Worm (Caenorhabditis elegans) whole organism, L4 larva: ENCODE results near the gene T01C8.3.

Experiments used
- F26F4.8 ChIP-seq: fragments of 200-800 bp; sonication (Bioruptor generic); conservative IDR thresholded peaks from 2 replicates; pipeline ENCODE4 v1.3.6; 2022; ENCODE audit warnings: missing genetic modification characterization, missing compliant biosample characterization
- F37D6.2 ChIP-seq: sonication (generic microtip); optimal IDR thresholded peaks from 2 replicates; lab custom pipeline; 2016; ENCODE audit warnings: mild to moderate bottlenecking, missing genetic modification characterization, missing compliant biosample characterization
- Y105C5A.15 ChIP-seq: fragments of 200-800 bp; sonication (Bioruptor generic); IDR thresholded peaks from 2 replicates; pipeline ENCODE4 v1.3.6; 2022; ENCODE audit warnings: missing genetic modification characterization, missing compliant biosample characterization
- Y5F2A.4 ChIP-seq: fragments of 200-800 bp; sonication (Bioruptor generic); optimal IDR thresholded peaks from 2 replicates; lab custom pipeline; 2018; ENCODE audit warnings: mild to moderate bottlenecking, missing genetic modification characterization, missing compliant biosample characterization
- aha-1 ChIP-seq: fragments of 150-350 bp; peaks from one replicate; lab custom pipeline; 2014; ENCODE audit warnings: missing biosample characterization, missing genetic modification characterization
- ceh-20 ChIP-seq: fragments of 200-800 bp; sonication (Bioruptor generic); IDR thresholded peaks from 2 replicates; pipeline ENCODE4 v1.3.6; 2022; ENCODE audit warnings: missing genetic modification reagents, missing genetic modification characterization, missing compliant biosample characterization
- ceh-28 ChIP-seq: fragments of 150-350 bp; optimal IDR thresholded peaks from 2 replicates; lab custom pipeline; 2014; ENCODE audit warnings: missing biosample characterization, missing genetic modification reagents, missing genetic modification characterization
- ceh-44 ChIP-seq: fragments of 200-800 bp; sonication (Bioruptor generic); IDR thresholded peaks from 2 replicates; pipeline ENCODE4 v1.3.6; 2022; ENCODE audit warnings: missing genetic modification reagents, missing genetic modification characterization, missing compliant biosample characterization
- cey-2 ChIP-seq: sonication (generic microtip); optimal IDR thresholded peaks from 3 replicates; lab custom pipeline; 2017; ENCODE audit warnings: missing genetic modification characterization, mild to moderate bottlenecking, missing compliant biosample characterization, antibody characterized with exemption, borderline replicate concordance; ENCODE audit not compliant: insufficient read depth
- dmd-6 ChIP-seq: fragments of 200-800 bp; sonication (Bioruptor generic); IDR thresholded peaks from 2 replicates; pipeline ENCODE4 v1.3.6; 2022; ENCODE audit warnings: missing genetic modification reagents, missing genetic modification characterization, missing compliant biosample characterization
- dpl-1 ChIP-seq: fragments of 150-350 bp; optimal IDR thresholded peaks from 2 replicates; lab custom pipeline; 2014; ENCODE audit warnings: missing biosample characterization, missing genetic modification reagents, missing genetic modification characterization
- fos-1 ChIP-seq: fragments of 150-350 bp; optimal IDR thresholded peaks from 2 replicates; lab custom pipeline; 2014; ENCODE audit warnings: missing biosample characterization, missing genetic modification characterization
- gei-8 ChIP-seq: fragments of 200-800 bp; sonication (Bioruptor generic); optimal IDR thresholded peaks from 2 replicates; lab custom pipeline; 2018; ENCODE audit warnings: mild to moderate bottlenecking, missing genetic modification characterization, missing compliant biosample characterization
- hlh-30 ChIP-seq: sonication (generic microtip); optimal IDR thresholded peaks from 2 replicates; lab custom pipeline; 2017; ENCODE audit warnings: antibody characterized with exemption, mild to moderate bottlenecking, missing genetic modification characterization, missing compliant biosample characterization; ENCODE audit not compliant: insufficient read depth
- hmg-1.1 ChIP-seq: fragments of 200-800 bp; sonication (Bioruptor generic); IDR thresholded peaks from 2 replicates; pipeline ENCODE4 v1.3.6; 2022; ENCODE audit warnings: missing genetic modification reagents, missing genetic modification characterization, missing compliant biosample characterization
- lin-13 ChIP-seq: fragments of 150-350 bp; optimal IDR thresholded peaks from 2 replicates; lab custom pipeline; 2014; ENCODE audit warnings: missing biosample characterization, missing genetic modification reagents, missing genetic modification characterization
- lin-38 ChIP-seq: fragments of 200-800 bp; sonication (Bioruptor generic); IDR thresholded peaks from 2 replicates; pipeline ENCODE4 v1.3.6; 2022; ENCODE audit warnings: missing genetic modification reagents, missing genetic modification characterization, missing compliant biosample characterization
- lin-39 ChIP-seq: fragments of 150-350 bp; optimal IDR thresholded peaks from 2 replicates; lab custom pipeline; 2014; ENCODE audit warnings: missing biosample characterization, missing genetic modification reagents, missing genetic modification characterization
- lsy-2 ChIP-seq, 2 experiments: fragments of 150-350 bp in 1 of 2; sonication (generic microtip) in 1 of 2; optimal IDR thresholded peaks; 2 replicates each; lab custom pipeline; 2014 to 2017; ENCODE audit warnings: missing biosample characterization in 2 of 2, missing genetic modification characterization in 2 of 2
- madf-9 ChIP-seq: fragments of 200-800 bp; sonication (Bioruptor generic); conservative IDR thresholded peaks from 2 replicates; pipeline ENCODE4 v1.3.6; 2022; ENCODE audit warnings: missing genetic modification reagents, missing genetic modification characterization, missing compliant biosample characterization
- mdl-1 ChIP-seq, 2 experiments: fragments of 150-350 bp in 1 of 2; sonication (generic microtip) in 1 of 2; optimal IDR thresholded peaks; 2 replicates each; lab custom pipeline; 2014 to 2017; ENCODE audit warnings: missing biosample characterization in 2 of 2, missing genetic modification characterization in 2 of 2
- mdt-29 ChIP-seq: fragments of 200-800 bp; sonication (Bioruptor generic); IDR thresholded peaks from 2 replicates; pipeline ENCODE4 v1.3.6; 2022; ENCODE audit warnings: missing genetic modification reagents, missing genetic modification characterization, missing compliant biosample characterization
- mep-1 ChIP-seq: fragments of 150-350 bp; sonication (generic microtip); optimal IDR thresholded peaks from 3 replicates; lab custom pipeline; 2014; ENCODE audit warnings: missing biosample characterization, missing genetic modification characterization
- nhr-10 ChIP-seq: fragments of 150-350 bp; optimal IDR thresholded peaks from 2 replicates; lab custom pipeline; 2014; ENCODE audit warnings: missing biosample characterization, missing genetic modification characterization
- nhr-25 ChIP-seq: sonication (generic microtip); optimal IDR thresholded peaks from 2 replicates; lab custom pipeline; 2017; ENCODE audit warnings: missing genetic modification characterization, mild to moderate bottlenecking, missing compliant biosample characterization, antibody characterized with exemption, moderate library complexity, borderline replicate concordance; ENCODE audit not compliant: insufficient read depth
- nhr-28 ChIP-seq: fragments of 150-350 bp; optimal IDR thresholded peaks from 2 replicates; lab custom pipeline; 2014; ENCODE audit warnings: missing biosample characterization, missing genetic modification characterization
- nhr-41 ChIP-seq: fragments of 200-800 bp; sonication (Bioruptor generic); IDR thresholded peaks from 2 replicates; pipeline ENCODE4 v1.3.6; 2022; ENCODE audit warnings: missing genetic modification reagents, missing genetic modification characterization, missing compliant biosample characterization
- nhr-42 ChIP-seq: fragments of 200-800 bp; sonication (Bioruptor generic); IDR thresholded peaks from 2 replicates; pipeline ENCODE4 v1.3.6; 2022; ENCODE audit warnings: missing genetic modification characterization, missing compliant biosample characterization
- nhr-6 ChIP-seq: fragments of 150-350 bp; optimal IDR thresholded peaks from 2 replicates; lab custom pipeline; 2014; ENCODE audit warnings: missing biosample characterization, missing genetic modification characterization
- nhr-76 ChIP-seq: fragments of 150-350 bp; optimal IDR thresholded peaks from 2 replicates; lab custom pipeline; 2014; ENCODE audit warnings: missing biosample characterization, missing genetic modification characterization
- pha-4 ChIP-seq, 2 experiments: fragments of 150-350 bp in 1 of 2; fragments of 200-800 bp in 1 of 2; sonication (Bioruptor generic) in 1 of 2; IDR thresholded peaks in 1 of 2; optimal IDR thresholded peaks in 1 of 2; 2 replicates each; pipeline versions ENCODE4 v1.3.6 to Lab custom; 2014 to 2022; ENCODE audit warnings: missing genetic modification characterization in 2 of 2, missing genetic modification reagents in 2 of 2, missing biosample characterization in 1 of 2, missing compliant biosample characterization in 1 of 2
- pqm-1 ChIP-seq: sonication (generic microtip); optimal IDR thresholded peaks from 2 replicates; lab custom pipeline; 2017; ENCODE audit warnings: missing biosample characterization, missing genetic modification characterization
- rbr-2 ChIP-seq: sonication (generic microtip); optimal IDR thresholded peaks from 2 replicates; lab custom pipeline; 2016; ENCODE audit warnings: missing genotype, missing genetic modification characterization, missing compliant biosample characterization
- set-16 ChIP-seq: fragments of 200-800 bp; sonication (Bioruptor generic); IDR thresholded peaks from 2 replicates; pipeline ENCODE4 v1.3.6; 2022; ENCODE audit warnings: missing genetic modification reagents, missing genetic modification characterization, missing compliant biosample characterization
- skn-1 ChIP-seq: fragments of 150-350 bp; optimal IDR thresholded peaks from 2 replicates; lab custom pipeline; 2014; ENCODE audit warnings: missing biosample characterization, missing genetic modification characterization
- snpc-1.2 ChIP-seq: fragments of 200-800 bp; sonication (Bioruptor generic); IDR thresholded peaks from 2 replicates; pipeline ENCODE4 v1.3.6; 2022; ENCODE audit warnings: missing genetic modification reagents, missing genetic modification characterization, missing compliant biosample characterization
- spr-1 ChIP-seq: sonication (generic microtip); optimal IDR thresholded peaks from 2 replicates; lab custom pipeline; 2016; ENCODE audit warnings: mild to moderate bottlenecking, missing genetic modification characterization, missing compliant biosample characterization
- unc-62 ChIP-seq, 3 experiments: fragments of 150-350 bp in 1 of 3; sonication (generic microtip); optimal IDR thresholded peaks in 2 of 3; peaks in 1 of 3; 1 replicate in 1 of 3; 2 replicates in 2 of 3; lab custom pipeline; 2014 to 2017; ENCODE audit warnings: missing biosample characterization in 3 of 3, missing genetic modification characterization in 3 of 3, missing genetic modification reagents in 3 of 3, missing genotype in 1 of 3
- vab-7 ChIP-seq: fragments of 200-800 bp; sonication (Bioruptor generic); IDR thresholded peaks from 2 replicates; pipeline ENCODE4 v1.3.6; 2022; ENCODE audit warnings: missing genetic modification reagents, missing genetic modification characterization, missing compliant biosample characterization
- zag-1 ChIP-seq: fragments of 150-350 bp; optimal IDR thresholded peaks from 2 replicates; lab custom pipeline; 2014; ENCODE audit warnings: missing biosample characterization, missing genetic modification characterization
- zip-11 ChIP-seq: fragments of 200-800 bp; sonication (Bioruptor generic); IDR thresholded peaks from 2 replicates; pipeline ENCODE4 v1.3.6; 2022; ENCODE audit warnings: missing genetic modification characterization, missing compliant biosample characterization

T01C8.3 gene

ce11 chrX:16792700-16793176, 9.7 kb upstream of the T01C8.3 start, which contains the start of gene got-1.2:
Gene got-1.2, minus strand, starts transcription at chrX:16793126.
- TF ChIP-seq pqm-1 (no peak), aha-1 (tag; lab: Kevin White, UChicago) (peak; percentile 86), set-16 (GFP tag; lab: Robert Waterston, UW) (peak; percentile 69), hlh-30 (tag; lab: Kevin White, UChicago) (peak; percentile 15)
- TF ChIP-seq, all 104 proteins: peak for 3

ce11 chrX:16787152-16787551, 4.1 kb upstream of the T01C8.3 start:
- TF ChIP-seq Y5F2A.4 = no peak
- TF ChIP-seq unc-62 (GFP tag; optimal IDR thresholded peaks at IDR 0.05 in 1 of 2; lab: Kevin White, UChicago) = peak in 1 of 2 experiments; percentile 71
- TF ChIP-seq unc-62 (tag; optimal IDR thresholded peaks at IDR 0.05; lab: Kevin White, UChicago) = no peak
- no peak for TF ChIP-seq spr-1 (tag; lab: Kevin White, UChicago)
- no peak for TF ChIP-seq vab-7 (GFP tag; lab: Robert Waterston, UW)
- TF ChIP-seq, all 104 proteins: peak for 1

- TF ChIP-seq nhr-25 (peak; percentile 14), mdl-1 (tag; optimal IDR thresholded peaks at IDR 0.05; lab: Kevin White, UChicago) (peak in 1 of 2 experiments; percentile 12), F26F4.8 (GFP tag; lab: Robert Waterston, UW) (no peak), pqm-1 (no peak), dmd-6 (0 out of 2 replicates have a peak, but pooled peaks have one; percentile 7), nhr-28 (tag; lab: Kevin White, UChicago) (peak; percentile 22), nhr-6 (tag; lab: Kevin White, UChicago) (no peak), lin-38 (GFP tag; lab: Robert Waterston, UW) (no peak), cey-2 (no peak), mep-1 (peak; percentile 1), unc-62 (GFP tag; optimal IDR thresholded peaks at IDR 0.05 in 1 of 2; lab: Kevin White, UChicago) (peak in 1 of 2 experiments; percentile 72), unc-62 (tag; optimal IDR thresholded peaks at IDR 0.05; lab: Kevin White, UChicago) (no peak), zip-11 (GFP tag; lab: Robert Waterston, UW) (no peak)
These were observed 3.0 kb upstream of the T01C8.3 start, which contains the start of gene T01C8.2 for ce11 chrX:16786021-16786488. Gene T01C8.2, plus strand, starts transcription at chrX:16786438.

ce11 chrX:16784038-16784437, 1.0 kb upstream of the T01C8.3 start:
- TF ChIP-seq ceh-44 (GFP tag; lab: Robert Waterston, UW) (no peak), nhr-28 (tag; lab: Kevin White, UChicago) (no peak), nhr-6 (tag; lab: Kevin White, UChicago) (no peak), skn-1 (tag; lab: Kevin White, UChicago) (no peak), dpl-1 (GFP tag; lab: Kevin White, UChicago) (no peak), rbr-2 (tag; lab: Kevin White, UChicago) (no peak), mdl-1 (tag; optimal IDR thresholded peaks at IDR 0.05; lab: Kevin White, UChicago) (no peak), madf-9 (GFP tag; lab: Robert Waterston, UW) (no peak), cey-2 (no peak), gei-8 (no peak), ceh-28 (tag; lab: Kevin White, UChicago) (no peak), dmd-6 (no peak), zag-1 (tag; lab: Kevin White, UChicago) (no peak), ceh-20 (GFP tag; lab: Robert Waterston, UW) (no peak), nhr-41 (GFP tag; lab: Robert Waterston, UW) (no peak)

- TF ChIP-seq fos-1 (tag; lab: Kevin White, UChicago) = no peak
- no peak for TF ChIP-seq Y5F2A.4
- TF ChIP-seq lsy-2 (tag; optimal IDR thresholded peaks at IDR 0.05; lab: Kevin White, UChicago) = no peak
- peak; percentile 92 for TF ChIP-seq dmd-6
- no peak for TF ChIP-seq nhr-10
- no peak for TF ChIP-seq mdt-29
- TF ChIP-seq mep-1 = peak; percentile 31
- TF ChIP-seq pha-4 (GFP tag; IDR thresholded peaks at IDR 0.05; lab: Robert Waterston, UW) = no peak
- TF ChIP-seq pha-4 (tag; optimal IDR thresholded peaks at IDR 0.05; lab: Kevin White, UChicago) = no peak
- no peak for TF ChIP-seq nhr-76 (tag; lab: Kevin White, UChicago)
- TF ChIP-seq Y105C5A.15 (GFP tag; lab: Robert Waterston, UW) = no peak
- TF ChIP-seq nhr-42 (GFP tag; lab: Robert Waterston, UW) = no peak
- TF ChIP-seq lin-13 (GFP tag; lab: Kevin White, UChicago) = no peak
- no peak for TF ChIP-seq F37D6.2 (tag; lab: Kevin White, UChicago)
- no peak for TF ChIP-seq snpc-1.2
- TF ChIP-seq set-16 (GFP tag; lab: Robert Waterston, UW) = no peak
- no peak for TF ChIP-seq hmg-1.1
- no peak for TF ChIP-seq lin-39 (tag; lab: Kevin White, UChicago)
These were observed 7.6 kb downstream of the T01C8.3 start for ce11 chrX:16775335-16775835.
